Fruit fly (Drosophila melanogaster) whole organism, wandering third instar larva: Measurements from ENCODE around the gene CG17440.

Experiments used
- CG32264 ChIP-seq: fragments of 200-800 bp; sonication (Bioruptor generic); optimal IDR thresholded peaks from 2 replicates; lab custom pipeline; 2016; ENCODE audit warnings: missing biosample characterization, missing genetic modification characterization
- Dif ChIP-seq: fragments of 200-275, 200-300 bp; sonication (Bioruptor generic); optimal IDR thresholded peaks from 2 replicates; lab custom pipeline; 2018; ENCODE audit warnings: missing biosample characterization, missing genetic modification characterization; ENCODE audit not compliant: partially characterized antibody
- fru ChIP-seq: fragments of 200-800 bp; sonication (Bioruptor generic); optimal IDR thresholded peaks from 3 replicates; lab custom pipeline; 2016; ENCODE audit warnings: missing biosample characterization, mild to moderate bottlenecking, missing genetic modification characterization
- pan ChIP-seq: fragments of >200 bp; optimal IDR thresholded peaks from 2 replicates; lab custom pipeline; 2017

DNA sequence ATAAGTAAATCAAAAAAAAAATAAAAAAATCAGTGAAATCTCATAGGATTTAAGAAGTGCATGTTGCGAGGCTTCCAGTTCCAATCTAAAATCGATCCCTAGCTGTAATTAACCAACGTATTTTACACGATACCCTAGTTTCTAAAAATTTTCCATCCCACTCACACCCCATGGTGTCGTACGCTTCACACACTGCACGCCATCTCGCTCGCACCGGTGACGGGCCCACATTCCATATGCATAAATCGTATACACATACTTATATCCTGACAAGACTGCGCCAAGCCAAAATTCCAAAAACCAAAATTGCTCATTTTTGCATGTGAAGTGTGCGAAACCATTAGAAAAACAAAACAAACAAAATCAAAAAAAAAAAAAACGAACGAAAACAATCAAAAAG, 14.7 kb downstream of the CG17440 start:
- no peak for TF ChIP-seq pan (lab: Kevin White, UChicago)
- no peak for TF ChIP-seq fru (GFP tag; lab: Kevin White, UChicago)
- TF ChIP-seq CG32264 (GFP tag; lab: Kevin White, UChicago) = no peak
- no peak for TF ChIP-seq Dif (GFP tag; lab: Kevin White, UChicago)
